Fruit fly (Drosophila melanogaster): ENCODE measurements around the gene CG8927.

The CG8927 gene

DNA sequence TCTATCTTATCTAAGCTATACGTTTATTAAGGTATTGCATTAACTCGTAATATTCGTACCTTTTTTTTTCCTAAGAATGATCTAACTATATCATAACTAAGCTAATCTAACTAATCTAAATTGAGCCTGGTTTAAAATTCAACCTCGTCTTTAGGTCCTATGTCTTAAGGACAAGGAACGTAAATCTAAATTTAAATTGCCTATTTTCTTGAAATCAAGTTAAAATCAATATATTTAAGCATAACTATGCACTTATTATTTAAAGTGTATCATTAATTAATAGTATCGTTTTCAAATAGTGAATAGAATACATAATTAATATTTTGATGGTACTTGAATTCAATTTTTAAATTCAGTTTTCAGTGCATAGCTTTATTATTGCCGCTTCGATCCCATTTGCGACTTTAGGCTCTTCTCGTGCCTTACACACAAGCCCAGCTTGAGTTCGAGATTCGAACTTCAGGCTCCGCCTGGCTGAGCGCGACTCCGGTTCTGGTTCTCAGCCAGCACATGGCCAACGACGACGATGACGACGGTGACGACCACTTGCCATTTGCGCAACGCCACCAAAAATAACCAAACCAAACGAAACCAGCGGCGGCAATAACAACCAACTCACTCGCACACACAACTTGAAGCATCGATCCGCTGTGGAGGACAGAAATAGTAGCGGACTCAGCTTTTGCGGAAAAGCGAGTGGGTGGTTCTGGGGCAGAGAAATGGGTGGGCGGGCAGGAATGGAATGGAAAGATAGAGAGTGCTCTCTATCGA, 30.2 kb downstream of the CG8927 start (continued):
- no peak for TF ChIP-seq Spps (tag; optimal IDR thresholded peaks at IDR 0.05)
- no peak for TF ChIP-seq CG8478 (optimal IDR thresholded peaks at IDR 0.05)
- no peak for TF ChIP-seq Max (GFP tag; optimal IDR thresholded peaks at IDR 0.05)
- TF ChIP-seq jing (GFP tag; optimal IDR thresholded peaks at IDR 0.05): no peak
- no peak for TF ChIP-seq Mrtf (GFP tag; IDR thresholded peaks at IDR 0.05)
- no peak for TF ChIP-seq Doc2 (GFP tag; IDR thresholded peaks at IDR 0.05)
- no peak for TF ChIP-seq CG6813 (GFP tag; optimal IDR thresholded peaks at IDR 0.05)
- no peak for TF ChIP-seq cad (GFP tag; optimal IDR thresholded peaks at IDR 0.05)
- no peak for TF ChIP-seq her (GFP tag; optimal IDR thresholded peaks at IDR 0.05)
- TF ChIP-seq CG9215 (GFP tag; IDR thresholded peaks at IDR 0.05): no peak
- TF ChIP-seq CG3281 (GFP tag; optimal IDR thresholded peaks at IDR 0.05): no peak
- no peak for TF ChIP-seq zf30C (GFP tag; optimal IDR thresholded peaks at IDR 0.05)
- no peak for TF ChIP-seq Asciz (GFP tag; optimal IDR thresholded peaks at IDR 0.05)
- TF ChIP-seq CG8281 (tag; optimal IDR thresholded peaks at IDR 0.05): no peak
- TF ChIP-seq CG1792 (GFP tag; optimal IDR thresholded peaks at IDR 0.05): no peak
- TF ChIP-seq CG10543 (GFP tag; optimal IDR thresholded peaks at IDR 0.05): peak; percentile 54
- 0 out of 3 replicates have a peak, but pooled peaks have one; percentile 6 for TF ChIP-seq ase (GFP tag; IDR thresholded peaks at IDR 0.05)
- TF ChIP-seq CG8388 (GFP tag; optimal IDR thresholded peaks at IDR 0.05): no peak
- TF ChIP-seq CG34422 (GFP tag; IDR thresholded peaks at IDR 0.05): no peak
- no peak for TF ChIP-seq lbe (GFP tag; optimal IDR thresholded peaks at IDR 0.05)
- no peak for TF ChIP-seq pros (GFP tag; optimal IDR thresholded peaks at IDR 0.05)
- 0 out of 2 replicates have a peak, but pooled peaks have one; percentile 25 for TF ChIP-seq seq (GFP tag; IDR thresholded peaks at IDR 0.05)
- peak; percentile 4 for TF ChIP-seq CG1832 (GFP tag; optimal IDR thresholded peaks at IDR 0.05)
- TF ChIP-seq unpg (GFP tag; optimal IDR thresholded peaks at IDR 0.05): no peak
- TF ChIP-seq wdn (GFP tag; IDR thresholded peaks at IDR 0.05): no peak
- TF ChIP-seq CG10979 (tag; optimal IDR thresholded peaks at IDR 0.05): no peak
- no peak for TF ChIP-seq mam (GFP tag; optimal IDR thresholded peaks at IDR 0.05)
- TF ChIP-seq eve (GFP tag; optimal IDR thresholded peaks at IDR 0.05): no peak
- TF ChIP-seq hbn (GFP tag; IDR thresholded peaks at IDR 0.05; ENCODE audit: partially characterized antibody): no peak
- TF ChIP-seq gsb (GFP tag; IDR thresholded peaks at IDR 0.05): no peak
- TF ChIP-seq sc (optimal IDR thresholded peaks at IDR 0.05): no peak
- no peak for TF ChIP-seq sc (GFP tag; optimal IDR thresholded peaks at IDR 0.05)
- TF ChIP-seq jumu (GFP tag; optimal IDR thresholded peaks at IDR 0.05): no peak
- no peak for TF ChIP-seq crc (GFP tag; optimal IDR thresholded peaks at IDR 0.05)
- no peak for TF ChIP-seq CG8924 (tag; optimal IDR thresholded peaks at IDR 0.05)
- TF ChIP-seq ftz-f1 (GFP tag; optimal IDR thresholded peaks at IDR 0.05): no peak
- no peak for TF ChIP-seq gce (GFP tag; IDR thresholded peaks at IDR 0.05)
- no peak for TF ChIP-seq HLH4C (GFP tag; IDR thresholded peaks at IDR 0.05; ENCODE audit: partially characterized antibody)
- TF ChIP-seq nerfin-2 (GFP tag; IDR thresholded peaks at IDR 0.05; ENCODE audit: partially characterized antibody): no peak
- peak; percentile 77; the same call in 2 of the 3 replicates for TF ChIP-seq ci (GFP tag; IDR thresholded peaks at IDR 0.05)
- no peak for TF ChIP-seq Hand (GFP tag; optimal IDR thresholded peaks at IDR 0.05)
- no peak for TF ChIP-seq CG16813 (GFP tag; IDR thresholded peaks at IDR 0.05; ENCODE audit: partially characterized antibody)
- TF ChIP-seq Dek (tag; optimal IDR thresholded peaks at IDR 0.05): no peak
- no peak for TF ChIP-seq CG15073 (GFP tag; optimal IDR thresholded peaks at IDR 0.05)
- 0 out of 2 replicates have a peak, but pooled peaks have one; percentile 14 for TF ChIP-seq chm (GFP tag; IDR thresholded peaks at IDR 0.05)
- no peak for TF ChIP-seq NC2α (GFP tag; optimal IDR thresholded peaks at IDR 0.05)
- no peak for TF ChIP-seq slp2 (GFP tag; optimal IDR thresholded peaks at IDR 0.05)
- no peak for TF ChIP-seq Dip3 (GFP tag; optimal IDR thresholded peaks at IDR 0.05)
- TF ChIP-seq CG7839 (tag; optimal IDR thresholded peaks at IDR 0.05): peak; percentile 7
- no peak for TF ChIP-seq run (tag; optimal IDR thresholded peaks at IDR 0.05)
- no peak for TF ChIP-seq yki (optimal IDR thresholded peaks at IDR 0.05)
